Worm (Caenorhabditis elegans) whole organism, early embryonic: ENCODE measurements around the gene syf-3.

ENCODE experiments used
- B0310.2 ChIP-seq: sonication (generic microtip); optimal IDR thresholded peaks from 2 replicates; lab custom pipeline; 2016; ENCODE audit warnings: mild to moderate bottlenecking, missing genetic modification characterization, missing compliant biosample characterization
- F13C5.2 ChIP-seq: sonication (generic microtip); optimal IDR thresholded peaks from 2 replicates; lab custom pipeline; 2017; ENCODE audit warnings: mild to moderate bottlenecking, missing genetic modification characterization, inconsistent platforms, missing compliant biosample characterization
- aly-1 ChIP-seq: sonication (generic microtip); optimal IDR thresholded peaks from 2 replicates; lab custom pipeline; 2016; ENCODE audit warnings: missing genetic modification characterization, missing compliant biosample characterization
- ama-1 ChIP-seq: fragments of 150-350 bp; optimal IDR thresholded peaks from 2 replicates; lab custom pipeline; 2014
- ceh-13 ChIP-seq: fragments of 200-800 bp; sonication (Bioruptor generic); optimal IDR thresholded peaks from 2 replicates; lab custom pipeline; 2018; ENCODE audit warnings: mild to moderate bottlenecking, missing genetic modification characterization, missing compliant biosample characterization
- ceh-36 ChIP-seq: sonication (generic microtip); optimal IDR thresholded peaks from 2 replicates; lab custom pipeline; 2016; ENCODE audit warnings: missing genetic modification characterization, inconsistent platforms, missing compliant biosample characterization
- ets-7 ChIP-seq: sonication (generic microtip); optimal IDR thresholded peaks from 2 replicates; lab custom pipeline; 2016; ENCODE audit warnings: missing genotype, missing genetic modification characterization, missing compliant biosample characterization
- flt-1 ChIP-seq: fragments of 200-800 bp; sonication (Bioruptor generic); IDR thresholded peaks from 2 replicates; pipeline ENCODE4 v1.3.6; 2022; ENCODE audit warnings: missing genetic modification characterization, missing compliant biosample characterization
- hmbx-1 ChIP-seq: sonication (generic microtip); optimal IDR thresholded peaks from 2 replicates; lab custom pipeline; 2016; ENCODE audit warnings: mild to moderate bottlenecking, missing genetic modification characterization, missing compliant biosample characterization
- hmg-4 ChIP-seq: fragments of 200-800 bp; sonication (Bioruptor generic); optimal IDR thresholded peaks from 2 replicates; lab custom pipeline; 2018; ENCODE audit warnings: mild to moderate bottlenecking, missing genetic modification characterization, missing compliant biosample characterization
- scrt-1 ChIP-seq: fragments of 200-800 bp; sonication (Bioruptor generic); IDR thresholded peaks from 2 replicates; pipeline ENCODE4 v1.3.6; 2022; ENCODE audit warnings: missing genetic modification characterization, missing compliant biosample characterization
- tbx-11 ChIP-seq: fragments of 200-800 bp; sonication (Bioruptor generic); IDR thresholded peaks from 2 replicates; pipeline ENCODE4 v1.3.6; 2022; ENCODE audit warnings: missing genetic modification characterization, missing compliant biosample characterization
- tra-4 ChIP-seq: sonication (generic microtip); optimal IDR thresholded peaks from 2 replicates; lab custom pipeline; 2017; ENCODE audit warnings: missing genetic modification characterization, missing compliant biosample characterization

- TF ChIP-seq hmbx-1 (tag; lab: Kevin White, UChicago), result no peak
- TF ChIP-seq ama-1 (lab: Kevin White, UChicago), result no peak
- TF ChIP-seq F13C5.2 (tag; lab: Kevin White, UChicago), result no peak
- no peak for TF ChIP-seq flt-1 (GFP tag; lab: Robert Waterston, UW)
- TF ChIP-seq hmg-4 (GFP tag; lab: Kevin White, UChicago), result no peak
- TF ChIP-seq B0310.2, result no peak
- TF ChIP-seq ets-7 (tag; lab: Kevin White, UChicago), result no peak
- no peak for TF ChIP-seq aly-1
- TF ChIP-seq scrt-1, result no peak
- TF ChIP-seq tra-4 (tag; lab: Kevin White, UChicago), result no peak
- TF ChIP-seq ceh-13 (GFP tag; lab: Kevin White, UChicago), result no peak
- no peak for TF ChIP-seq tbx-11 (GFP tag; lab: Robert Waterston, UW)
- TF ChIP-seq ceh-36 (tag; lab: Kevin White, UChicago), result no peak
These were observed 43.6 kb downstream of the syf-3 start, which contains the start of gene dhs-16 for ce11 chrV:5983380-5983779.
